Worm (Caenorhabditis elegans) whole organism, young adult: ENCODE measurements around the gene srg-47.

ENCODE experiments used
- F57A8.1 ChIP-seq: fragments of 200-800 bp; sonication (Bioruptor generic); optimal IDR thresholded peaks from 2 replicates; lab custom pipeline; 2018; ENCODE audit warnings: mild to moderate bottlenecking, missing genetic modification characterization, moderate library complexity, missing compliant biosample characterization
- K11D2.4 ChIP-seq: fragments of 200-800 bp; sonication (Bioruptor generic); IDR thresholded peaks from 2 replicates; pipeline ENCODE4 v1.3.6; 2022; ENCODE audit warnings: missing genetic modification reagents, missing genetic modification characterization, missing compliant biosample characterization
- dox-1 ChIP-seq: fragments of 200-800 bp; sonication (Bioruptor generic); IDR thresholded peaks from 2 replicates; pipeline ENCODE4 v1.3.6; 2022; ENCODE audit warnings: missing genetic modification reagents, missing genetic modification characterization, missing compliant biosample characterization
- lin-54 ChIP-seq: fragments of 200-800 bp; sonication (Bioruptor generic); optimal IDR thresholded peaks from 2 replicates; lab custom pipeline; 2018; ENCODE audit warnings: mild to moderate bottlenecking, missing genetic modification characterization, missing compliant biosample characterization
- lsl-1 ChIP-seq: fragments of 200-800 bp; sonication (Bioruptor generic); optimal IDR thresholded peaks from 2 replicates; lab custom pipeline; 2018; ENCODE audit warnings: mild to moderate bottlenecking, missing genetic modification characterization, moderate library complexity, missing compliant biosample characterization
- repo-1 ChIP-seq: sonication (generic microtip); optimal IDR thresholded peaks from 2 replicates; lab custom pipeline; 2017; ENCODE audit warnings: mild to moderate bottlenecking, missing genetic modification characterization, missing compliant biosample characterization
- xnd-1 ChIP-seq: sonication (generic microtip); optimal IDR thresholded peaks from 2 replicates; lab custom pipeline; 2016; ENCODE audit warnings: missing genotype, missing genetic modification reagents, missing genetic modification characterization, missing compliant biosample characterization
- ztf-18 ChIP-seq: sonication (generic microtip); optimal IDR thresholded peaks from 2 replicates; lab custom pipeline; 2016; ENCODE audit warnings: missing genotype, mild to moderate bottlenecking, missing genetic modification characterization, missing compliant biosample characterization

DNA sequence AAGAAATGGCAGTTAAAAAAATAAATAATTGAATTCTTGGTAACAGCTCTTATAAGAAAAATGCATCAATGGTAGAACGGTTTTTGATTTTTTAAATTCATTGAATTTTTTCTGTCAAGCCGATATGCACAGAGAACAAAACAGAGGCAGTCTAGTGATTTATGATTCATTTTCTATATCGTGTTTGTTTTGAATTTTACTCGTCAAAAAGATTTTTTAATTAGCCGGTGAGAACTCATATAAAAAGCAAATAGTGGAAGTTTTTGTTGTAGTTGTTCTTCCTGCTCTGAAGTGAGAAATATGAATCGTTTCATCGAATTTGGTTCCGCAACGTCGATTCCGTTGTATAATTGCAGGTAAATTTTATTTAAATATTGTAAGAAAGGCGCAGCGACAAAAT is 3.2 kb upstream of the srg-47 start, which contains the start of gene srt-32:
- TF ChIP-seq lsl-1 (GFP tag; lab: Kevin White, UChicago) (no peak), F57A8.1 (no peak), ztf-18 (tag; lab: Kevin White, UChicago) (no peak), dox-1 (GFP tag; lab: Robert Waterston, UW) (no peak), xnd-1 (no peak), K11D2.4 (GFP tag; lab: Robert Waterston, UW) (no peak), lin-54 (GFP tag; lab: Kevin White, UChicago) (no peak), repo-1 (tag; lab: Kevin White, UChicago) (no peak)
